Worm (Caenorhabditis elegans): ENCODE measurements around the gene faxc-1.

faxc-1 gene

ce11 chrII:12289085-12289484, 25.1 kb downstream of the faxc-1 start, which contains the start of gene Y57A10A.31:
Gene Y57A10A.31, plus strand, starts transcription at chrII:12289385.
- TF ChIP-seq lin-13 (GFP tag; optimal IDR thresholded peaks at IDR 0.05) (no peak), vab-15 (tag; optimal IDR thresholded peaks at IDR 0.05) (no peak), efl-1 (optimal IDR thresholded peaks at IDR 0.05) (no peak), efl-1 (GFP tag; optimal IDR thresholded peaks at IDR 0.05 in 1 of 2) (peak in 1 of 2 experiments; percentile 41)

ce11 chrII:12296591-12296990, 32.6 kb downstream of the faxc-1 start:
- TF ChIP-seq C04F5.9 (tag; optimal IDR thresholded peaks at IDR 0.05): no peak
- TF ChIP-seq nhr-85 (tag): peak; percentile 3
- TF ChIP-seq ceh-63 (GFP tag; optimal IDR thresholded peaks at IDR 0.05): no peak
- no peak for TF ChIP-seq nhr-76 (tag; optimal IDR thresholded peaks at IDR 0.05)
- TF ChIP-seq efl-1 (optimal IDR thresholded peaks at IDR 0.05): no peak
- TF ChIP-seq efl-1 (GFP tag; optimal IDR thresholded peaks at IDR 0.05 in 1 of 2): peak in 1 of 2 experiments; percentile 55

ce11 chrII:12300680-12301079, 36.7 kb downstream of the faxc-1 start:
- no peak for TF ChIP-seq nhr-76 (tag; optimal IDR thresholded peaks at IDR 0.05)
- no peak for TF ChIP-seq xbp-1 (tag; optimal IDR thresholded peaks at IDR 0.05)
- no peak for TF ChIP-seq nhr-237 (tag; optimal IDR thresholded peaks at IDR 0.05)
- no peak for TF ChIP-seq blmp-1 (tag; optimal IDR thresholded peaks at IDR 0.05)
- TF ChIP-seq ztf-11 (tag; optimal IDR thresholded peaks at IDR 0.05): no peak
- no peak for TF ChIP-seq efl-3 (GFP tag; optimal IDR thresholded peaks at IDR 0.05)
- TF ChIP-seq jun-1 (tag; optimal IDR thresholded peaks at IDR 0.05): no peak
- no peak for TF ChIP-seq isw-1 (GFP tag; IDR thresholded peaks at IDR 0.05)
- TF ChIP-seq lin-13 (GFP tag; optimal IDR thresholded peaks at IDR 0.05): no peak
- no peak for TF ChIP-seq irx-1 (tag; optimal IDR thresholded peaks at IDR 0.05)

DNA sequence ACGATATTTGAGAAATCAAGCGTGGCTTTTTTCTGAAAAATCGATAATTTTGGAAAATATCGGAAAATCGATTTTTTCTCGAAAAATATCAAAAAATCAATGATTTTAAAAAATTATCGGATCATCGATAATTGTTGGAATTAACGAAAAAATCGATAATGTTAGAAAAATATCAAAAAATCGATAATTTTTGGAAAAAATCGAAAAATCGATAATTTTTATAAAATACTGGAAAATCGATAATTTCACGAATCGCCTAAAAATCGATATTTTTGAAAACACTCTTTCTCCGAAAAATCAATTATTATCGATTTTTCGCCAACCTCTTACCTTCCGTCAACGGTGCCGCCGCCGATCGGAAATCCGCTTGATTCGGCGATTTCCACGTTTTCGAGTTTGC, 37.2 kb downstream of the faxc-1 start:
- TF ChIP-seq aly-2 (tag; optimal IDR thresholded peaks at IDR 0.05) (no peak), mab-9 (GFP tag; IDR thresholded peaks at IDR 0.05) (no peak), fkh-10 (GFP tag; optimal IDR thresholded peaks at IDR 0.05) (no peak)

ce11 chrII:12302354-12302753, 38.4 kb downstream of the faxc-1 start, which contains the start of gene C50E10.1:
Gene C50E10.1, minus strand, starts transcription at chrII:12302454.
- TF ChIP-seq fos-1 (tag; optimal IDR thresholded peaks at IDR 0.05) (no peak), nhr-20 (tag; optimal IDR thresholded peaks at IDR 0.05) (no peak), lin-14 (GFP tag; optimal IDR thresholded peaks at IDR 0.05) (no peak), ceh-63 (GFP tag; optimal IDR thresholded peaks at IDR 0.05) (no peak), snu-23 (GFP tag; optimal IDR thresholded peaks at IDR 0.05) (no peak), pag-3 (tag; optimal IDR thresholded peaks at IDR 0.05; ENCODE audit: borderline replicate concordance, insufficient read depth) (no peak), mef-2 (tag; optimal IDR thresholded peaks at IDR 0.05) (no peak), mep-1 (tag; optimal IDR thresholded peaks at IDR 0.05) (no peak), tbx-2 (tag; optimal IDR thresholded peaks at IDR 0.05) (no peak), irx-1 (tag; optimal IDR thresholded peaks at IDR 0.05) (no peak), egl-13 (tag; optimal IDR thresholded peaks at IDR 0.05) (no peak)

ce11 chrII:12303142-12303541, 39.1 kb downstream of the faxc-1 start, which contains the start of gene sre-50:
Gene sre-50, plus strand, starts transcription at chrII:12303525.
- no peak for TF ChIP-seq pag-3 (tag; optimal IDR thresholded peaks at IDR 0.05; ENCODE audit: borderline replicate concordance, insufficient read depth)
- no peak for TF ChIP-seq nhr-47 (tag; optimal IDR thresholded peaks at IDR 0.05)
- TF ChIP-seq mdl-1 (tag; optimal IDR thresholded peaks at IDR 0.05): no peak
- TF ChIP-seq egl-27 (tag; optimal IDR thresholded peaks at IDR 0.05): no peak
- TF ChIP-seq ceh-88 (GFP tag; IDR thresholded peaks at IDR 0.05): no peak
- TF ChIP-seq snpc-4 (tag; optimal IDR thresholded peaks at IDR 0.05): no peak
- no peak for TF ChIP-seq tbx-2 (tag; optimal IDR thresholded peaks at IDR 0.05)

All from whole organism, L1 larva.